Worm (Caenorhabditis elegans) whole organism, L3 larva: ENCODE measurements around the gene Y75B12A.2.
A peak's percentile ranks its signal among the peaks of the same experiment; 100 is the strongest.

Experiments
- R02D3.7 ChIP-seq: fragments of 150-350 bp; optimal IDR thresholded peaks from 2 replicates; lab custom pipeline; 2014; ENCODE audit warnings: missing biosample characterization, missing genetic modification characterization
- ZK546.5 ChIP-seq: sonication (generic microtip); optimal IDR thresholded peaks from 2 replicates; lab custom pipeline; 2017; ENCODE audit warnings: missing biosample characterization, missing genetic modification characterization
- aly-2 ChIP-seq: fragments of 150-350 bp; optimal IDR thresholded peaks from 2 replicates; lab custom pipeline; 2014; ENCODE audit warnings: missing biosample characterization, missing genetic modification characterization
- ama-1 ChIP-seq: fragments of 150-350 bp; optimal IDR thresholded peaks from 2 replicates; lab custom pipeline; 2018
- ceh-16 ChIP-seq: sonication (generic microtip); optimal IDR thresholded peaks from 2 replicates; lab custom pipeline; 2017; ENCODE audit warnings: missing biosample characterization, missing genetic modification characterization
- ceh-28 ChIP-seq: fragments of 150-350 bp; optimal IDR thresholded peaks from 2 replicates; lab custom pipeline; 2014; ENCODE audit warnings: missing biosample characterization, missing genetic modification reagents, missing genetic modification characterization
- ceh-82 ChIP-seq: fragments of 150-350 bp; optimal IDR thresholded peaks from 2 replicates; lab custom pipeline; 2014; ENCODE audit warnings: missing biosample characterization, missing genetic modification characterization
- ceh-9 ChIP-seq: sonication (generic microtip); optimal IDR thresholded peaks from 2 replicates; lab custom pipeline; 2018; ENCODE audit warnings: missing biosample characterization, missing genetic modification characterization
- daf-12 ChIP-seq: fragments of 150-350 bp; optimal IDR thresholded peaks from 2 replicates; lab custom pipeline; 2014; ENCODE audit warnings: missing biosample characterization, missing genetic modification reagents, missing genetic modification characterization
- egl-27 ChIP-seq: sonication (generic microtip); optimal IDR thresholded peaks from 4 replicates; lab custom pipeline; 2017; ENCODE audit warnings: missing biosample characterization, missing genetic modification reagents, missing genetic modification characterization
- egl-5 ChIP-seq: fragments of 150-350 bp; optimal IDR thresholded peaks from 2 replicates; lab custom pipeline; 2017; ENCODE audit warnings: missing biosample characterization, missing genetic modification reagents, missing genetic modification characterization, inconsistent platforms
- elt-1 ChIP-seq: fragments of 150-350 bp; optimal IDR thresholded peaks from 2 replicates; lab custom pipeline; 2014; ENCODE audit warnings: missing biosample characterization, missing genetic modification characterization
- elt-3 ChIP-seq, 3 experiments: fragments of 150-350 bp in 1 of 3; sonication (generic microtip) in 2 of 3; optimal IDR thresholded peaks; 2 replicates in 2 of 3; 4 replicates in 1 of 3; lab custom pipeline; 2014 to 2017; ENCODE audit warnings: missing biosample characterization in 3 of 3, missing genetic modification characterization in 3 of 3
- eor-1 ChIP-seq, 2 experiments: fragments of 150-350 bp; optimal IDR thresholded peaks; 2 replicates each; lab custom pipeline; 2014 to 2018; ENCODE audit warnings: missing biosample characterization in 2 of 2, missing genetic modification characterization in 2 of 2
- fkh-10 ChIP-seq: sonication (generic microtip); optimal IDR thresholded peaks from 2 replicates; lab custom pipeline; 2017; ENCODE audit warnings: missing biosample characterization, missing genetic modification reagents, missing genetic modification characterization
- fos-1 ChIP-seq: fragments of 150-350 bp; optimal IDR thresholded peaks from 2 replicates; lab custom pipeline; 2014; ENCODE audit warnings: missing biosample characterization, missing genetic modification characterization
- hmg-11 ChIP-seq: sonication (generic microtip); optimal IDR thresholded peaks from 2 replicates; lab custom pipeline; 2016; ENCODE audit warnings: missing genetic modification characterization, missing compliant biosample characterization
- lin-15B ChIP-seq: fragments of 150-350 bp; optimal IDR thresholded peaks from 2 replicates; lab custom pipeline; 2014; ENCODE audit warnings: missing biosample characterization, missing genetic modification characterization
- lin-39 ChIP-seq: fragments of 150-350 bp; optimal IDR thresholded peaks from 2 replicates; lab custom pipeline; 2018; ENCODE audit warnings: missing biosample characterization, missing genetic modification reagents, missing genetic modification characterization
- mdl-1 ChIP-seq: fragments of 150-350 bp; optimal IDR thresholded peaks from 2 replicates; lab custom pipeline; 2014; ENCODE audit warnings: missing biosample characterization, missing genetic modification characterization
- nfya-1 ChIP-seq: sonication (generic microtip); optimal IDR thresholded peaks from 2 replicates; lab custom pipeline; 2017; ENCODE audit warnings: missing genetic modification characterization, mild to moderate bottlenecking, missing compliant biosample characterization, antibody characterized with exemption, moderate library complexity; ENCODE audit not compliant: insufficient read depth
- nhr-12 ChIP-seq: fragments of 150-350 bp; optimal IDR thresholded peaks from 2 replicates; lab custom pipeline; 2014; ENCODE audit warnings: missing biosample characterization, missing genetic modification characterization
- nhr-23 ChIP-seq: fragments of 150-350 bp; optimal IDR thresholded peaks from 2 replicates; lab custom pipeline; 2014; ENCODE audit warnings: missing biosample characterization, missing genetic modification reagents, missing genetic modification characterization
- nhr-237 ChIP-seq: fragments of 150-350 bp; optimal IDR thresholded peaks from 2 replicates; lab custom pipeline; 2014; ENCODE audit warnings: missing biosample characterization, missing genetic modification characterization
- nhr-25 ChIP-seq: sonication (generic microtip); optimal IDR thresholded peaks from 2 replicates; lab custom pipeline; 2017; ENCODE audit warnings: missing biosample characterization, missing genetic modification characterization
- nhr-28 ChIP-seq: fragments of 150-350 bp; optimal IDR thresholded peaks from 2 replicates; lab custom pipeline; 2014; ENCODE audit warnings: missing biosample characterization, missing genetic modification characterization
- nhr-43 ChIP-seq: sonication (generic microtip); optimal IDR thresholded peaks from 2 replicates; lab custom pipeline; 2016; ENCODE audit warnings: mild to moderate bottlenecking, missing genetic modification characterization, missing compliant biosample characterization; ENCODE audit not compliant: poor library complexity, severe bottlenecking
- nhr-67 ChIP-seq: fragments of 150-350 bp; optimal IDR thresholded peaks from 2 replicates; lab custom pipeline; 2014; ENCODE audit warnings: missing biosample characterization, missing genetic modification characterization
- nhr-76 ChIP-seq: fragments of 150-350 bp; sonication (generic microtip); optimal IDR thresholded peaks from 5 replicates; lab custom pipeline; 2014; ENCODE audit warnings: missing biosample characterization, missing genetic modification characterization
- pha-4 ChIP-seq: fragments of 150-350 bp; optimal IDR thresholded peaks from 2 replicates; lab custom pipeline; 2014; ENCODE audit warnings: missing biosample characterization, missing genetic modification reagents, missing genetic modification characterization
- sea-2 ChIP-seq: fragments of 150-350 bp; sonication (generic microtip); optimal IDR thresholded peaks from 4 replicates; lab custom pipeline; 2014; ENCODE audit warnings: missing biosample characterization, missing genetic modification reagents, missing genetic modification characterization
- snpc-4 ChIP-seq: fragments of 150-350 bp; optimal IDR thresholded peaks from 2 replicates; lab custom pipeline; 2014; ENCODE audit warnings: missing biosample characterization, missing genetic modification characterization
- tbx-2 ChIP-seq: sonication (generic microtip); optimal IDR thresholded peaks from 2 replicates; lab custom pipeline; 2016; ENCODE audit warnings: mild to moderate bottlenecking, missing genetic modification characterization, missing compliant biosample characterization
- unc-62 ChIP-seq: fragments of 150-350 bp; sonication (generic microtip); optimal IDR thresholded peaks from 4 replicates; lab custom pipeline; 2014; ENCODE audit warnings: missing biosample characterization, missing genetic modification reagents, missing genetic modification characterization
- ztf-11 ChIP-seq: fragments of 150-350 bp; optimal IDR thresholded peaks from 2 replicates; lab custom pipeline; 2014; ENCODE audit warnings: missing biosample characterization, missing genetic modification characterization
- ztf-4 ChIP-seq: fragments of 150-350 bp; optimal IDR thresholded peaks from 2 replicates; lab custom pipeline; 2014; ENCODE audit warnings: missing biosample characterization, missing genetic modification characterization

Gene Y75B12A.2

ce11 chrV:15109260-15109659, at the start of gene Y75B12A.2:
Y75B12A.2 (plus strand) TSS chrV:15109560.
- TF ChIP-seq nhr-28 (tag; lab: Kevin White, UChicago): no peak
- TF ChIP-seq nhr-43 (tag; lab: Kevin White, UChicago): no peak
- TF ChIP-seq ZK546.5 (tag; lab: Kevin White, UChicago): no peak
- TF ChIP-seq ztf-4: no peak
- no peak for TF ChIP-seq nhr-12 (tag; lab: Kevin White, UChicago)
- no peak for TF ChIP-seq fos-1 (tag; lab: Kevin White, UChicago)
- TF ChIP-seq ceh-16: no peak
- no peak for TF ChIP-seq ceh-82 (tag; lab: Kevin White, UChicago)
- no peak for TF ChIP-seq nhr-25 (tag; lab: Kevin White, UChicago)
- no peak for TF ChIP-seq aly-2 (tag; lab: Kevin White, UChicago)
- TF ChIP-seq R02D3.7 (tag; lab: Kevin White, UChicago): no peak

ce11 chrV:15060595-15060994, 48.8 kb upstream of the Y75B12A.2 start:
- no peak for TF ChIP-seq ztf-11
- no peak for TF ChIP-seq hmg-11 (tag; lab: Kevin White, UChicago)
- TF ChIP-seq nhr-43 (tag; lab: Kevin White, UChicago): no peak
- no peak for TF ChIP-seq nhr-237 (tag; lab: Kevin White, UChicago)
- no peak for TF ChIP-seq egl-27
- TF ChIP-seq fos-1 (tag; lab: Kevin White, UChicago): no peak
- TF ChIP-seq, all 47 proteins: peak for 0

DNA sequence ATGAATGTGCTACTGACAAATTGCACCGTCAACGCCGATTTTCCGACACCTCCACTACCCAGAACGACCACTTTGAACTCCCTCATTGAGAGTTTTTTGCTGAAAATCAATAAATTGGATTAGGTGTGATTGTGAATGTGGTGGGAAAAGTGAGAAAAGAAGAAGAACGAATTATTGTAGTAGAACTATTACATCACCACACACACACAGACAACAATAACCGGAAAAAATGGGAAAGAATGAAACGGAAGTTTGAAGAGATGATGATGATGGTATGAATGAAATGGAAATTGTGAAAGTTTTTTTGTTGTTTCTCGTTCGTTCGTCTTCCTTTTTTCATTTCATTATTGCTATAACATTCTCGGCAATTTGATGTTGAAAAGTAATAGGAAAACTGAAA, 45.4 kb upstream of the Y75B12A.2 start, which contains the start of gene rap-2:
Gene rap-2 (minus strand): TSS at position 101 of the 400 bp plus-strand sequence.
- TF ChIP-seq snpc-4 (tag; lab: Kevin White, UChicago): no peak
- TF ChIP-seq nhr-76 (tag; lab: Kevin White, UChicago): no peak
- no peak for TF ChIP-seq mdl-1 (tag; lab: Kevin White, UChicago)
- TF ChIP-seq ceh-9 (tag; lab: Kevin White, UChicago): no peak
- TF ChIP-seq lin-15B (tag; lab: Kevin White, UChicago): no peak
- TF ChIP-seq nhr-67 (tag; lab: Kevin White, UChicago): no peak
- no peak for TF ChIP-seq nhr-43 (tag; lab: Kevin White, UChicago)
- TF ChIP-seq ama-1 (lab: Kevin White, UChicago): no peak
- no peak for TF ChIP-seq nhr-25 (tag; lab: Kevin White, UChicago)
- no peak for TF ChIP-seq fkh-10 (GFP tag; lab: Kevin White, UChicago)
- TF ChIP-seq ZK546.5 (tag; lab: Kevin White, UChicago): no peak
- TF ChIP-seq elt-1 (tag; lab: Kevin White, UChicago): no peak
- no peak for TF ChIP-seq hmg-11 (tag; lab: Kevin White, UChicago)
- TF ChIP-seq nhr-23: no peak

DNA sequence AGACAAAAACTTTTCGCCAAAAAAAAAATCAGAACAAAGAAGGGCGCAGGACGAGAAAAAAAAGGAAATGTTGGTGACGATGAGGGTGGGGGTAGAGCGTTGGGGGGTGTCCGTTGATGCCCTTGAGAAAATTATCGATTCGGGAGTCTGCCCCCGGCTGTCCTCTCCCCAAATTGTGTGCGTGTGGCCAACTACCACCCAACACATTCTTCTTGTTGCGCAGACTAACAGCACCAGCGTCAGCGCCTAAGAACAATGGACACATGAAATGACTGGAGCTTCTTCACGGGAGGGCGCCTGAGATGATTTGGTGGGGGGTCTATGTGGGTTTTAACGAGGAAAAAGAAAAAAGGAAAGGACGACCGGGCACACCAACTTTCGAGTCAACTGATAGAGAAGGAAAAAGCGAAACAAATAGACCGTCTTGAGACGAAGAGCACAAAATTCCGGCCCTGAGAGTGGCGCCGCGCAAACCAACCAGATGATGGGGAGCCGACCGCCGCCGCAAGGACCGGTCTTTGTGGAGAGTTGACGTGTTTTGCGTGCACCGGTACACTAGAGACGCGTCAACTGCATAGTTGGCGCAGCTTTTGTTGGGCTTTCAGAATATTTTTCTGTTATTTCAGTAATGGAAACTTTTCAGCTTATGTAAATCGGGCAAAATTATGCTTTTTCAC, 44.2 kb upstream of the Y75B12A.2 start, which contains the start of gene C25D7.9:
Gene C25D7.9 (plus strand): TSS at position 68 of the 677 bp plus-strand sequence.
- TF ChIP-seq unc-62 (GFP tag; lab: Kevin White, UChicago): no peak
- TF ChIP-seq ama-1 (lab: Kevin White, UChicago): no peak
- peak; percentile 20 for TF ChIP-seq lin-39
- peak; percentile 39 for TF ChIP-seq hmg-11 (tag; lab: Kevin White, UChicago)
- TF ChIP-seq mdl-1 (tag; lab: Kevin White, UChicago): no peak
- TF ChIP-seq ceh-28 (tag; lab: Kevin White, UChicago): no peak
- TF ChIP-seq nhr-43 (tag; lab: Kevin White, UChicago): no peak
- peak; percentile 33 for TF ChIP-seq nfya-1 (tag; lab: Kevin White, UChicago)
- TF ChIP-seq daf-12: no peak
- peak; percentile 28 for TF ChIP-seq pha-4 (tag; lab: Kevin White, UChicago)
- TF ChIP-seq lin-15B (tag; lab: Kevin White, UChicago): peak; percentile 45
- no peak for TF ChIP-seq nhr-67 (tag; lab: Kevin White, UChicago)
- peak; percentile 6 for TF ChIP-seq nhr-25 (tag; lab: Kevin White, UChicago)
- TF ChIP-seq, all 47 proteins: peak for 6

ce11 chrV:15065837-15066348, 43.5 kb upstream of the Y75B12A.2 start, which contains the start of gene otub-1:
otub-1 (plus strand) TSS chrV:15066298.
- TF ChIP-seq nfya-1 (tag; lab: Kevin White, UChicago) (no peak), tbx-2 (no peak), ceh-16 (no peak), pha-4 (tag; lab: Kevin White, UChicago) (no peak), daf-12 (no peak), egl-5 (tag; lab: Kevin White, UChicago) (no peak), sea-2 (no peak), nhr-23 (no peak), nhr-43 (tag; lab: Kevin White, UChicago) (no peak), eor-1 (tag; optimal IDR thresholded peaks at IDR 0.05; lab: Kevin White, UChicago) (no peak), lin-39 (no peak), fkh-10 (GFP tag; lab: Kevin White, UChicago) (no peak), nhr-237 (tag; lab: Kevin White, UChicago) (no peak), elt-3 (tag; optimal IDR thresholded peaks at IDR 0.05; lab: Kevin White, UChicago) (no peak), nhr-12 (tag; lab: Kevin White, UChicago) (no peak), ceh-28 (tag; lab: Kevin White, UChicago) (no peak)
